5 fruit fly cellular contexts compared by ENCODE assay signal in genomic region chrX:10113910-10114790, dm6.
A peak's percentile ranks its signal among the peaks of the same experiment; 100 is the strongest.
TF ChIP-seq lines count a peak whose summit lies in the region.

No protein-coding gene starts in this region.

- no peak for TF ChIP-seq CTCF in whole organism, embryonic (GFP tag; optimal IDR thresholded peaks at IDR 0.05; lab: Kevin White, UChicago)

TF ChIP-seq in whole organism, adult, 20 proteins besides CTCF, POLR2A, EP300 and RAD21:
- TF ChIP-seq cnc (optimal IDR thresholded peaks at IDR 0.05; lab: Kevin White, UChicago) (no peak), tj (GFP tag; optimal IDR thresholded peaks at IDR 0.05; lab: Kevin White, UChicago) (peak; percentile 88)

TF ChIP-seq in whole organism, embryonic, 481 proteins besides CTCF, POLR2A, EP300 and RAD21 (continues in another document):
- TF ChIP-seq hkb (optimal IDR thresholded peaks at IDR 0.05; lab: Kevin White, UChicago), result no peak
- 0 out of 2 replicates have a peak, but pooled peaks have one; percentile 27 for TF ChIP-seq hkb (GFP tag; IDR thresholded peaks at IDR 0.05; lab: Robert Waterston, UW)
- TF ChIP-seq CG14860 (GFP tag; IDR thresholded peaks at IDR 0.05; lab: Robert Waterston, UW; ENCODE audit: partially characterized antibody), result no peak
- TF ChIP-seq prd (optimal IDR thresholded peaks at IDR 0.05; lab: Kevin White, UChicago), result no peak
- TF ChIP-seq prd (GFP tag; IDR thresholded peaks at IDR 0.05; lab: Robert Waterston, UW), result peak; percentile 16; the same call in 1 of the 3 replicates
- TF ChIP-seq CG2678 (tag; optimal IDR thresholded peaks at IDR 0.05; lab: Kevin White, UChicago), result peak; percentile 28
- TF ChIP-seq CG14710 (tag; optimal IDR thresholded peaks at IDR 0.05; lab: Kevin White, UChicago), result peak; percentile 26
- TF ChIP-seq CG1603 (tag; optimal IDR thresholded peaks at IDR 0.05; lab: Kevin White, UChicago), result peak; percentile 57
- 0 out of 3 replicates have a peak, but pooled peaks have one; percentile 26 for TF ChIP-seq ken (GFP tag; IDR thresholded peaks at IDR 0.05; lab: Robert Waterston, UW)
- TF ChIP-seq usp (GFP tag; optimal IDR thresholded peaks at IDR 0.05; lab: Kevin White, UChicago), result no peak
- peak; percentile 23 for TF ChIP-seq corto (GFP tag; optimal IDR thresholded peaks at IDR 0.05; lab: Kevin White, UChicago)
- no peak for TF ChIP-seq vnd (GFP tag; IDR thresholded peaks at IDR 0.05; lab: Robert Waterston, UW; ENCODE audit: partially characterized antibody)
- TF ChIP-seq kni (GFP tag; optimal IDR thresholded peaks at IDR 0.05; lab: Kevin White, UChicago), result peak; percentile 44
- TF ChIP-seq az2 (GFP tag; optimal IDR thresholded peaks at IDR 0.05; lab: Kevin White, UChicago), result peak; percentile 24
- TF ChIP-seq CG5180 (GFP tag; optimal IDR thresholded peaks at IDR 0.05; lab: Kevin White, UChicago), result no peak
- TF ChIP-seq knrl (GFP tag; IDR thresholded peaks at IDR 0.05; lab: Robert Waterston, UW; ENCODE audit: partially characterized antibody), result no peak
- TF ChIP-seq CG17328 (GFP tag; IDR thresholded peaks at IDR 0.05; lab: Robert Waterston, UW), result 0 out of 2 replicates have a peak, but pooled peaks have one; percentile 15
- no peak for TF ChIP-seq HLH54F (GFP tag; optimal IDR thresholded peaks at IDR 0.05; lab: Kevin White, UChicago)
- TF ChIP-seq CG12391 (tag; optimal IDR thresholded peaks at IDR 0.05; lab: Kevin White, UChicago), result peak; percentile 43
- TF ChIP-seq zf30C (GFP tag; optimal IDR thresholded peaks at IDR 0.05; lab: Kevin White, UChicago), result no peak
- peak; percentile 68 for TF ChIP-seq sqz (GFP tag; optimal IDR thresholded peaks at IDR 0.05; lab: Kevin White, UChicago)

TF ChIP-seq in whole organism, prepupa, 60 proteins besides CTCF, POLR2A, EP300 and RAD21 (continues in another document):
- TF ChIP-seq CG6163 (GFP tag; IDR thresholded peaks at IDR 0.05; lab: Robert Waterston, UW) (peak; percentile 75), CG32006 (GFP tag; optimal IDR thresholded peaks at IDR 0.05; lab: Kevin White, UChicago) (peak; percentile 86), topi (GFP tag; optimal IDR thresholded peaks at IDR 0.05; lab: Kevin White, UChicago) (peak; percentile 89), Eip75B (GFP tag; optimal IDR thresholded peaks at IDR 0.05; lab: Kevin White, UChicago) (peak; percentile 72), Eip93F (GFP tag; optimal IDR thresholded peaks at IDR 0.05; lab: Kevin White, UChicago) (peak; percentile 69), CG11294 (GFP tag; IDR thresholded peaks at IDR 0.05; lab: Robert Waterston, UW) (0 out of 2 replicates have a peak, but pooled peaks have one; percentile 33), CG34406 (GFP tag; optimal IDR thresholded peaks at IDR 0.05; lab: Kevin White, UChicago) (peak; percentile 72), CG3032 (tag; optimal IDR thresholded peaks at IDR 0.05; lab: Kevin White, UChicago) (peak; percentile 49), CG11762 (GFP tag; optimal IDR thresholded peaks at IDR 0.05; lab: Kevin White, UChicago; ENCODE audit: insufficient read depth) (peak; percentile 66), CG6276 (GFP tag; optimal IDR thresholded peaks at IDR 0.05; lab: Kevin White, UChicago) (peak; percentile 68), dac (GFP tag; optimal IDR thresholded peaks at IDR 0.05; lab: Kevin White, UChicago) (peak; percentile 54), CG8632 (GFP tag; optimal IDR thresholded peaks at IDR 0.05; lab: Kevin White, UChicago) (peak; percentile 70), Met (GFP tag; optimal IDR thresholded peaks at IDR 0.05; lab: Kevin White, UChicago) (peak; percentile 91), fd59A (GFP tag; optimal IDR thresholded peaks at IDR 0.05; lab: Kevin White, UChicago) (peak; percentile 35), CG8119 (GFP tag; IDR thresholded peaks at IDR 0.05; lab: Robert Waterston, UW) (peak; percentile 78), CG9139 (GFP tag; optimal IDR thresholded peaks at IDR 0.05; lab: Kevin White, UChicago) (no peak), CG6808 (GFP tag; optimal IDR thresholded peaks at IDR 0.05; lab: Kevin White, UChicago) (peak; percentile 26), Ets96B (tag; optimal IDR thresholded peaks at IDR 0.05; lab: Kevin White, UChicago) (peak; percentile 45), CG10631 (GFP tag; optimal IDR thresholded peaks at IDR 0.05; lab: Kevin White, UChicago) (peak; percentile 81), CG16779 (tag; optimal IDR thresholded peaks at IDR 0.05; lab: Kevin White, UChicago) (peak; percentile 55), CG3919 (GFP tag; optimal IDR thresholded peaks at IDR 0.05; lab: Kevin White, UChicago) (peak; percentile 79), net (GFP tag; optimal IDR thresholded peaks at IDR 0.05; lab: Kevin White, UChicago) (peak; percentile 69)

TF ChIP-seq in whole organism, pupa, 21 proteins besides CTCF, POLR2A, EP300 and RAD21:
- no peak for TF ChIP-seq CG10348 (GFP tag; IDR thresholded peaks at IDR 0.05; lab: Robert Waterston, UW)
- peak; percentile 58; the same call in 1 of the 3 replicates for TF ChIP-seq CG4496 (GFP tag; IDR thresholded peaks at IDR 0.05; lab: Robert Waterston, UW)
- TF ChIP-seq CG8159 (tag; optimal IDR thresholded peaks at IDR 0.05; lab: Kevin White, UChicago), result peak; percentile 51
- peak; percentile 64 for TF ChIP-seq fd96Ca (GFP tag; IDR thresholded peaks at IDR 0.05; lab: Robert Waterston, UW)
- TF ChIP-seq Pif1B (GFP tag; optimal IDR thresholded peaks at IDR 0.05; lab: Kevin White, UChicago), result peak; percentile 69
- peak; percentile 60 for TF ChIP-seq CG17806 (tag; optimal IDR thresholded peaks at IDR 0.05; lab: Kevin White, UChicago)
- TF ChIP-seq CG14655 (GFP tag; optimal IDR thresholded peaks at IDR 0.05; lab: Kevin White, UChicago), result peak; percentile 86
- peak; percentile 59 for TF ChIP-seq rn (GFP tag; IDR thresholded peaks at IDR 0.05; lab: Robert Waterston, UW)
- peak; percentile 24 for TF ChIP-seq CG15710 (tag; optimal IDR thresholded peaks at IDR 0.05; lab: Kevin White, UChicago)
- TF ChIP-seq Snoo (tag; optimal IDR thresholded peaks at IDR 0.05; lab: Kevin White, UChicago), result peak; percentile 79
- TF ChIP-seq gl (tag; optimal IDR thresholded peaks at IDR 0.05; lab: Kevin White, UChicago), result no peak
- no peak for TF ChIP-seq EcR (GFP tag; optimal IDR thresholded peaks at IDR 0.05; lab: Kevin White, UChicago)
- TF ChIP-seq Pif1A (GFP tag; optimal IDR thresholded peaks at IDR 0.05; lab: Kevin White, UChicago), result peak; percentile 67
- peak; percentile 42 for TF ChIP-seq CG32121 (GFP tag; IDR thresholded peaks at IDR 0.05; lab: Robert Waterston, UW)
- no peak for TF ChIP-seq D1 (tag; optimal IDR thresholded peaks at IDR 0.05; lab: Kevin White, UChicago)
- TF ChIP-seq CG12605 (GFP tag; IDR thresholded peaks at IDR 0.05; lab: Robert Waterston, UW), result 0 out of 2 replicates have a peak, but pooled peaks have one; percentile 10
- peak; percentile 81 for TF ChIP-seq CG8301 (tag; optimal IDR thresholded peaks at IDR 0.05; lab: Kevin White, UChicago)
- TF ChIP-seq Ets98B (GFP tag; IDR thresholded peaks at IDR 0.05; lab: Robert Waterston, UW), result peak; percentile 58
- TF ChIP-seq CG34367 (tag; optimal IDR thresholded peaks at IDR 0.05; lab: Kevin White, UChicago), result peak; percentile 38
- TF ChIP-seq CG13204 (GFP tag; optimal IDR thresholded peaks at IDR 0.05; lab: Kevin White, UChicago), result no peak
- TF ChIP-seq CG9948 (tag; optimal IDR thresholded peaks at IDR 0.05; lab: Kevin White, UChicago), result peak; percentile 67
TF ChIP-seq in whole organism, pupa: peak in this region for 16.

TF ChIP-seq in whole organism, wandering third instar larva, 38 proteins besides CTCF, POLR2A, EP300 and RAD21 (continues in another document):
- TF ChIP-seq Myc (optimal IDR thresholded peaks at IDR 0.05; lab: Kevin White, UChicago), result no peak
- no peak for TF ChIP-seq lola (GFP tag; optimal IDR thresholded peaks at IDR 0.05; lab: Kevin White, UChicago)
- peak; percentile 72 for TF ChIP-seq rgr (GFP tag; optimal IDR thresholded peaks at IDR 0.05; lab: Kevin White, UChicago)
- TF ChIP-seq dmrt93B (GFP tag; optimal IDR thresholded peaks at IDR 0.05; lab: Kevin White, UChicago), result peak; percentile 64
- TF ChIP-seq h (GFP tag; optimal IDR thresholded peaks at IDR 0.05; lab: Kevin White, UChicago), result peak; percentile 83
- no peak for TF ChIP-seq Hr83 (GFP tag; optimal IDR thresholded peaks at IDR 0.05; lab: Kevin White, UChicago; ENCODE audit: poor library complexity, severe bottlenecking)
- no peak for TF ChIP-seq Abd-B (GFP tag; optimal IDR thresholded peaks at IDR 0.05; lab: Kevin White, UChicago)
- TF ChIP-seq Mio (GFP tag; optimal IDR thresholded peaks at IDR 0.05; lab: Kevin White, UChicago), result no peak
- no peak for TF ChIP-seq pan (optimal IDR thresholded peaks at IDR 0.05; lab: Kevin White, UChicago)
- no peak for TF ChIP-seq Hr78 (GFP tag; optimal IDR thresholded peaks at IDR 0.05; lab: Kevin White, UChicago)
- TF ChIP-seq woc (GFP tag; optimal IDR thresholded peaks at IDR 0.05; lab: Kevin White, UChicago), result peak; percentile 74
- TF ChIP-seq CrebA (GFP tag; optimal IDR thresholded peaks at IDR 0.05; lab: Kevin White, UChicago; ENCODE audit: borderline replicate concordance), result no peak
- peak; percentile 81 for TF ChIP-seq HLH106 (tag; optimal IDR thresholded peaks at IDR 0.05; lab: Kevin White, UChicago)
- no peak for TF ChIP-seq brk (GFP tag; optimal IDR thresholded peaks at IDR 0.05; lab: Kevin White, UChicago)
- TF ChIP-seq sage (GFP tag; optimal IDR thresholded peaks at IDR 0.05; lab: Kevin White, UChicago), result peak; percentile 39
- peak; percentile 24 for TF ChIP-seq Jra (GFP tag; optimal IDR thresholded peaks at IDR 0.05; lab: Kevin White, UChicago)
- TF ChIP-seq br (GFP tag; optimal IDR thresholded peaks at IDR 0.05; lab: Kevin White, UChicago), result peak; percentile 76
- TF ChIP-seq Sp1 (GFP tag; optimal IDR thresholded peaks at IDR 0.05; lab: Kevin White, UChicago), result peak; percentile 78
- TF ChIP-seq dl (GFP tag; optimal IDR thresholded peaks at IDR 0.05; lab: Kevin White, UChicago; ENCODE audit: insufficient read depth in 1 of 2, partially characterized antibody in 2 of 2), result no peak
- peak; percentile 86 for TF ChIP-seq fru (GFP tag; optimal IDR thresholded peaks at IDR 0.05; lab: Kevin White, UChicago)
- TF ChIP-seq Rel (GFP tag; optimal IDR thresholded peaks at IDR 0.05; lab: Kevin White, UChicago), result no peak
- no peak for TF ChIP-seq Rel (tag; optimal IDR thresholded peaks at IDR 0.05; lab: Kevin White, UChicago)
- no peak for TF ChIP-seq sv (GFP tag; optimal IDR thresholded peaks at IDR 0.05; lab: Kevin White, UChicago)
- TF ChIP-seq OdsH (GFP tag; optimal IDR thresholded peaks at IDR 0.05; lab: Kevin White, UChicago), result peak; percentile 75
- TF ChIP-seq Dif (GFP tag; optimal IDR thresholded peaks at IDR 0.05; lab: Kevin White, UChicago; ENCODE audit: partially characterized antibody), result no peak
- TF ChIP-seq tai (GFP tag; optimal IDR thresholded peaks at IDR 0.05; lab: Kevin White, UChicago), result no peak
- TF ChIP-seq jim (GFP tag; optimal IDR thresholded peaks at IDR 0.05; lab: Kevin White, UChicago), result no peak
- peak; percentile 50 for TF ChIP-seq Hnf4 (GFP tag; optimal IDR thresholded peaks at IDR 0.05; lab: Kevin White, UChicago)
- peak; percentile 48 for TF ChIP-seq psq (GFP tag; optimal IDR thresholded peaks at IDR 0.05; lab: Kevin White, UChicago)
- peak in 1 of 2 experiments; percentile 82 for TF ChIP-seq foxo (GFP tag; optimal IDR thresholded peaks at IDR 0.05; lab: Kevin White, UChicago)
